Fruit fly (Drosophila melanogaster): ENCODE data around the gene Sps2.
A peak's percentile ranks its signal among the peaks of the same experiment; 100 is the strongest.

Sps2 gene

DNA sequence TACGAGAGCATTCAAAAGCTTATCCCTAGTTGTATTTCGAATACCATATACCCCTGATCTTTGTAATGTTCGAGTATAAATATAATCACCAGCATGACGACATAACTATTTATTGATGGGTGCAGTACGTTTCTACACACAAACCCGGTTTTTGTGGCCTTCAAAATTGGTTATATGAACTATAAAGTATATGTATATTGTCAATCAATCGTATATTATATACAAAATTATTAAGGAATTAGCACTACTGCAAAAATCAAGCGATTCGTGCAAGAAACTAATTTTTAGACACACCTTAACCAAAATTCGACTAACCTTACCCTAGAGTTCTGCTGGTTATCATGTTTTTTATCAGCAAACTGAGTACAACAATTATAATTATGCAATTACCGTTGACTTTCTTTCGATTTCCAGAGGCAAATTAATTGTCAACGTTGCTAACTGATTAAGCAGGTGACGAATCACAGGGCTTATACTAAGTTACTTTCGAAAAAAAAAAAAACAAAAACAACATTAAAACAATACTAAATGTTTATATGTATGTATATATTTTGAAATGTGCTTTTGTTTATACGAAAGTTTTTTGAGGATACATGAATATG is 22.1 kb upstream of the Sps2 start:
- no peak for TF ChIP-seq foxo (GFP tag; optimal IDR thresholded peaks at IDR 0.05)
- TF ChIP-seq fru (GFP tag; optimal IDR thresholded peaks at IDR 0.05): no peak
- no peak for TF ChIP-seq pan (optimal IDR thresholded peaks at IDR 0.05)
- no peak for TF ChIP-seq rgr (GFP tag; optimal IDR thresholded peaks at IDR 0.05)
- no peak for TF ChIP-seq Hr78 (GFP tag; optimal IDR thresholded peaks at IDR 0.05)
- no peak for TF ChIP-seq Mio (GFP tag; optimal IDR thresholded peaks at IDR 0.05)
- TF ChIP-seq CrebA (GFP tag; optimal IDR thresholded peaks at IDR 0.05; ENCODE audit: borderline replicate concordance): no peak
- TF ChIP-seq N (GFP tag; optimal IDR thresholded peaks at IDR 0.05): no peak
- TF ChIP-seq woc (GFP tag; optimal IDR thresholded peaks at IDR 0.05): no peak
- no peak for TF ChIP-seq usp (GFP tag; optimal IDR thresholded peaks at IDR 0.05)
- no peak for TF ChIP-seq lola (GFP tag; optimal IDR thresholded peaks at IDR 0.05)
- no peak for TF ChIP-seq brk (GFP tag; optimal IDR thresholded peaks at IDR 0.05)
- TF ChIP-seq h (GFP tag; optimal IDR thresholded peaks at IDR 0.05): no peak

DNA sequence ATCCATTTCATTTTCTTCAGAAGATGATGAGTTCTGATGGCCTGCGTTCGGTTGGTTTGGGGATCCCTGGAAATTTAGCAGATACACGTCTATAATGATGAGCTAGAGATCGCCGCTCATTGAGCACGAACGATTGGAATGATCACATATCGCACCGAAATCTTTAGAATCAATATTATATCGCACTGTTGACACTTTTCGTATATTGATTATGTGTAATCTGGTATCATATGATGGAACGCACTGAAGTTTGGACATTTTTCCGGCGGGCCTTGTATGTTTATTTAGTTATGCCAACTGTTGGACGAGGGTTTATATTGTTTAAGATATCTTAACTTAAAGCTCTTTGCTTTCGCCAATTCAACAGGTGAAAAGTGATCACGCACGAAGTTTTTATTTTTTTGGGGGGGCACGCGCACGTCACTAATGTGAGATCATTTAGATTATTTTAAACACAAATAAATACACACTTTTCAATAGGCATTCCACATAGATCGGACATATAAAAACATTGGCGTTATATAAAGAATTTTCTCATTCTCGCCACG is 21.3 kb upstream of the Sps2 start:
- TF ChIP-seq OdsH (GFP tag; optimal IDR thresholded peaks at IDR 0.05): no peak
- no peak for TF ChIP-seq dsf (GFP tag; optimal IDR thresholded peaks at IDR 0.05; ENCODE audit: borderline replicate concordance)
- TF ChIP-seq Rel (GFP tag; optimal IDR thresholded peaks at IDR 0.05): no peak
- peak; percentile 69 for TF ChIP-seq Rel (tag; optimal IDR thresholded peaks at IDR 0.05)
- TF ChIP-seq woc (GFP tag; optimal IDR thresholded peaks at IDR 0.05): peak; percentile 10
- no peak for TF ChIP-seq tai (GFP tag; optimal IDR thresholded peaks at IDR 0.05)
- no peak for TF ChIP-seq CG32264 (GFP tag; optimal IDR thresholded peaks at IDR 0.05)
- TF ChIP-seq Hnf4 (GFP tag; optimal IDR thresholded peaks at IDR 0.05): no peak
- peak; percentile 10 for TF ChIP-seq brk (GFP tag; optimal IDR thresholded peaks at IDR 0.05)
- TF ChIP-seq Mio (GFP tag; optimal IDR thresholded peaks at IDR 0.05): no peak
- TF ChIP-seq h (GFP tag; optimal IDR thresholded peaks at IDR 0.05): peak; percentile 11
- no peak for TF ChIP-seq Hr78 (GFP tag; optimal IDR thresholded peaks at IDR 0.05)
- TF ChIP-seq HLH106 (tag; optimal IDR thresholded peaks at IDR 0.05): no peak

DNA sequence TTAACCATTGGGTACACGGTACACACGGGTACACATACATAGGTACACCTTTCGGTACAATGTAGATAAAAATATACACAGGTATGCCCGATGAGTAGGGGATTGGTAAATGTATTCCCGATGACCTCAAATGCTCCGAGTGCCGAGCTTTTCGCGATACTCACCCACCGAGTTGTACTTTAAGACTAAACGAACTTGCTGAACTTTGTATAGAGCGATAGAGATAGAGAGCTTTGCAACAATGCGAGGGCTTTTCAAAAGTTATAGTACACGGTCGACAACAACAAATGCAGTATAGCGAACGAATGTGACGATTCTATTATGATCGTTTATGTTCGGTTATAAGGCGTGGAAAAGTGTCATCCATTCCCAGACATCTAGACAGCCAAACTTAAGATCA is 20.8 kb upstream of the Sps2 start:
- TF ChIP-seq br (GFP tag; optimal IDR thresholded peaks at IDR 0.05): no peak
- no peak for TF ChIP-seq fru (GFP tag; optimal IDR thresholded peaks at IDR 0.05)
- no peak for TF ChIP-seq lola (GFP tag; optimal IDR thresholded peaks at IDR 0.05)
- TF ChIP-seq Rel (GFP tag; optimal IDR thresholded peaks at IDR 0.05): peak; percentile 21
- no peak for TF ChIP-seq Rel (tag; optimal IDR thresholded peaks at IDR 0.05)
- TF ChIP-seq woc (GFP tag; optimal IDR thresholded peaks at IDR 0.05): no peak

DNA sequence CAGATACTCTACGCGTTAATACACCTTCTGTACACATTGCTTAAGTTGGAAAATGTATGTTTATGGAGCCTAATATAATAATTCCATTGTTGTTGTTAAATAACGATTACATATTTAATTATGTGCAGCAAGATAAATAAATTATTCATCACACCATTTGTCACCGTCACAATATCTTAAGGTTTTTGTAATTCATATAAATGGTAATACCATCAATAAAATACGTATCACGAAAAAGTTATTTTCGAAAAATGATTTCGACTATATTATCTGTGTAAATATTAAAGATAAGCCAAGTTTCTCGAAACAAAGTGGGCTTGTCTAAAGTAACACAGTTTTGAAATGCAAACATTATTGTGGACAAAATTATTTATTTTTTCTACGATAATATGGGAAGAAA is 20.2 kb upstream of the Sps2 start, which contains the start of gene CG4995:
Gene CG4995, plus strand, starts transcription at position 301 of the 400 bp plus-strand sequence.
- TF ChIP-seq psq (GFP tag; optimal IDR thresholded peaks at IDR 0.05) (no peak), GATAd (GFP tag; optimal IDR thresholded peaks at IDR 0.05) (no peak), lola (GFP tag; optimal IDR thresholded peaks at IDR 0.05) (no peak)

DNA sequence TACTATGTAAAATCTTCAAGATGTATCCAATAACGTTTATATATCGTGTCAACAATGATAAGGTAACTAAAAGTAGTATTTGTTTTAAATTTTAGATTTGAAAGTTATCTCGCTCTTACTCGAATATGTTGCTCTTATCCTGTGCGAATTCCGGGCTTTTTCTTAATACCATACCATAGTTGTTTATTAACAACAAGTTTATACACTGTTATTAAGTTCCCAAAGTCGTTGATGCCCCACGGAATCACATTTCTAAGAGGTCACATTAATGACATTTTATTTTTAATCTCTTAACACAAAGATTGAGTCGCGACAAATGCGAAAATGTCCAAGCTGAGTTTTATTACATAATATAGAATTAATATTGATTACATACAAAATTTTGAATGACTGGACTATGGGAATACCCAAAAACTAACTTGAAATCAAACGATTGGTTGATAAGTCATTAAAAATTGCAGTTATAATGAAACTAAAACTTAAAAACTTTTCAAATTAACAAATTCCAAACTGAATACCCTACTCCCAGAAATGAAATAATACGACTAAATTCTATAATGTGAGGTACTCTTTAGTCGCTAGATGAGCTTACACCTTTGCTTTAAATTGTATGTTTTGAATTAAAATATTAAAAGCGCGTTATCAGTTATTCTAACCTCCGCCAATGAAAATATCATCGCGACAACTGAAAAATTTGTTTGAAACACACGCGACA is 19.5 kb upstream of the Sps2 start, which contains the start of gene CG5381:
Gene CG5381, minus strand, starts transcription at position 330 of the 715 bp plus-strand sequence.
- TF ChIP-seq Rel (GFP tag; optimal IDR thresholded peaks at IDR 0.05) (no peak), Rel (tag; optimal IDR thresholded peaks at IDR 0.05) (peak; percentile 77), Vsx2 (GFP tag; optimal IDR thresholded peaks at IDR 0.05; ENCODE audit: partially characterized antibody) (no peak)

DNA sequence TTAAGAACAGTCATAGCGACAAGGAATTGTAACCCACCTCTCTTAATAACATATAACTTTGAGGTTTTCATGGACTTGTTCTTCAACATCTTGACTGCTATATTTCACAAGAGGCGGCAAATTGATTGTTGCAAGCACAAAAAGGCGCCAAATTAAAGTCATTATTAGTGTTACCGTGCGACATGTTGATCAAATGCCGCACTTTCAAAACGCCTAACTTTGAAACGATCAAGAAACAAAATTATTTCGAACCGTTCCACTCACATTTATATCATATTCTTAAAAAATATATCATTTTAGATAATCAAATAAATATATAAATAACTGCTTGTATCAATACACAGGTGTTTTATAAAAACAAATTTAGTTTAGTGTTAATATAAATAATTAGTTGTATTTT is 14.6 kb upstream of the Sps2 start, which contains the start of gene RnrL:
Gene RnrL, minus strand, starts transcription at position 154 of the 400 bp plus-strand sequence.
- TF ChIP-seq Hnf4 (GFP tag; optimal IDR thresholded peaks at IDR 0.05) (no peak), lola (GFP tag; optimal IDR thresholded peaks at IDR 0.05) (no peak), woc (GFP tag; optimal IDR thresholded peaks at IDR 0.05) (no peak), Abd-B (GFP tag; optimal IDR thresholded peaks at IDR 0.05) (no peak), dmrt93B (GFP tag; optimal IDR thresholded peaks at IDR 0.05) (no peak), Mio (GFP tag; optimal IDR thresholded peaks at IDR 0.05) (no peak), GATAd (GFP tag; optimal IDR thresholded peaks at IDR 0.05) (no peak), tai (GFP tag; optimal IDR thresholded peaks at IDR 0.05) (no peak), Dfd (GFP tag; optimal IDR thresholded peaks at IDR 0.05) (no peak), dl (GFP tag; optimal IDR thresholded peaks at IDR 0.05; ENCODE audit: insufficient read depth in 1 of 2, partially characterized antibody in 2 of 2) (no peak), Sp1 (GFP tag; optimal IDR thresholded peaks at IDR 0.05) (no peak), br (GFP tag; optimal IDR thresholded peaks at IDR 0.05) (no peak), CG9705 (GFP tag; optimal IDR thresholded peaks at IDR 0.05) (no peak), Dif (GFP tag; optimal IDR thresholded peaks at IDR 0.05; ENCODE audit: partially characterized antibody) (no peak), Myc (optimal IDR thresholded peaks at IDR 0.05) (no peak), usp (GFP tag; optimal IDR thresholded peaks at IDR 0.05) (no peak), N (GFP tag; optimal IDR thresholded peaks at IDR 0.05) (no peak), sv (GFP tag; optimal IDR thresholded peaks at IDR 0.05) (no peak)
